Fruit fly (Drosophila melanogaster) whole organism, prepupa: ENCODE data around the gene CG9427.

Experiments
- CG10631 ChIP-seq: fragments of 200-800 bp; sonication (Bioruptor generic); optimal IDR thresholded peaks from 2 replicates; lab custom pipeline; 2016; ENCODE audit warnings: missing biosample characterization, missing genetic modification characterization
- CG10669 ChIP-seq: fragments of 200-800 bp; sonication (Bioruptor generic); optimal IDR thresholded peaks from 3 replicates; lab custom pipeline; 2018; ENCODE audit warnings: missing biosample characterization, mild to moderate bottlenecking, missing genetic modification characterization, moderate library complexity
- CG11294 ChIP-seq: fragments of 200-800 bp; sonication (Bioruptor generic); IDR thresholded peaks from 2 replicates; pipeline ENCODE4 v1.3.6; 2022; ENCODE audit warnings: missing biosample characterization, missing genetic modification characterization
- CG11762 ChIP-seq: fragments of 200-800 bp; sonication (Bioruptor generic); optimal IDR thresholded peaks from 3 replicates; lab custom pipeline; 2016; ENCODE audit warnings: missing biosample characterization, missing genetic modification characterization; ENCODE audit not compliant: insufficient read depth
- CG11902 ChIP-seq: fragments of 200-800 bp; sonication (Bioruptor generic); optimal IDR thresholded peaks from 3 replicates; lab custom pipeline; 2016; ENCODE audit warnings: missing biosample characterization, missing genetic modification characterization
- CG15336 ChIP-seq: fragments of 200-800 bp; sonication (Bioruptor generic); IDR thresholded peaks from 2 replicates; pipeline ENCODE4 v1.3.6; 2022; ENCODE audit warnings: missing biosample characterization, missing genetic modification characterization
- CG1621 ChIP-seq: fragments of 200-800 bp; sonication (Bioruptor generic); optimal IDR thresholded peaks from 3 replicates; lab custom pipeline; 2018; ENCODE audit warnings: missing biosample characterization, mild to moderate bottlenecking, missing genetic modification characterization
- CG16779 ChIP-seq: fragments of 200-800 bp; sonication (Bioruptor generic); optimal IDR thresholded peaks from 3 replicates; lab custom pipeline; 2017; ENCODE audit warnings: missing biosample characterization, mild to moderate bottlenecking, missing genetic modification characterization
- CG3032 ChIP-seq: fragments of 200-800 bp; optimal IDR thresholded peaks from 2 replicates; lab custom pipeline; 2019; ENCODE audit warnings: missing biosample characterization, mild to moderate bottlenecking, missing genetic modification characterization, moderate library complexity
- CG31627 ChIP-seq: fragments of 200-800 bp; sonication (Bioruptor generic); optimal IDR thresholded peaks from 3 replicates; lab custom pipeline; 2016; ENCODE audit warnings: missing biosample characterization, missing genetic modification characterization
- CG32006 ChIP-seq: fragments of 200-800 bp; sonication (Bioruptor generic); optimal IDR thresholded peaks from 3 replicates; lab custom pipeline; 2017; ENCODE audit warnings: missing biosample characterization, mild to moderate bottlenecking, missing genetic modification characterization
- CG34406 ChIP-seq: fragments of 200-800 bp; sonication (Bioruptor generic); optimal IDR thresholded peaks from 3 replicates; lab custom pipeline; 2016; ENCODE audit warnings: missing biosample characterization, missing genetic modification characterization
- CG3919 ChIP-seq: fragments of 200-800 bp; sonication (Bioruptor generic); optimal IDR thresholded peaks from 3 replicates; lab custom pipeline; 2016; ENCODE audit warnings: missing biosample characterization, missing genetic modification characterization
- CG4318 ChIP-seq: fragments of 200-800 bp; sonication (Bioruptor generic); optimal IDR thresholded peaks from 3 replicates; lab custom pipeline; 2017; ENCODE audit warnings: missing biosample characterization, mild to moderate bottlenecking, missing genetic modification characterization
- CG6163 ChIP-seq: fragments of 200-800 bp; sonication (Bioruptor generic); IDR thresholded peaks from 3 replicates; pipeline ENCODE4 v1.3.6; 2022; ENCODE audit warnings: missing biosample characterization, missing genetic modification characterization
- CG6276 ChIP-seq: fragments of 200-800 bp; sonication (Bioruptor generic); optimal IDR thresholded peaks from 2 replicates; lab custom pipeline; 2017; ENCODE audit warnings: missing biosample characterization, mild to moderate bottlenecking, missing genetic modification characterization
- CG6792 ChIP-seq: fragments of 200-800 bp; sonication (Bioruptor generic); optimal IDR thresholded peaks from 3 replicates; lab custom pipeline; 2016; ENCODE audit warnings: missing biosample characterization, missing genetic modification characterization
- CG6808 ChIP-seq: fragments of 200-800 bp; sonication (Bioruptor generic); optimal IDR thresholded peaks from 3 replicates; lab custom pipeline; 2017; ENCODE audit warnings: missing biosample characterization, missing genetic modification characterization, mild to moderate bottlenecking, moderate library complexity, missing genetic modification reagents
- CG6854 ChIP-seq: fragments of 200-800 bp; sonication (Bioruptor generic); optimal IDR thresholded peaks from 2 replicates; lab custom pipeline; 2017; ENCODE audit warnings: missing biosample characterization, mild to moderate bottlenecking, missing genetic modification characterization
- CG7368 ChIP-seq: fragments of 200-800 bp; sonication (Bioruptor generic); optimal IDR thresholded peaks from 3 replicates; lab custom pipeline; 2016; ENCODE audit warnings: missing biosample characterization, missing genetic modification characterization
- CG8119 ChIP-seq: fragments of 200-800 bp; sonication (Bioruptor generic); IDR thresholded peaks from 3 replicates; pipeline ENCODE4 v1.3.6; 2022; ENCODE audit warnings: missing biosample characterization, missing genetic modification characterization
- CG8319 ChIP-seq: fragments of 200-800 bp; sonication (Bioruptor generic); optimal IDR thresholded peaks from 3 replicates; lab custom pipeline; 2016; ENCODE audit warnings: missing biosample characterization, missing genetic modification characterization
- CG8632 ChIP-seq: fragments of 200-800 bp; sonication (Bioruptor generic); optimal IDR thresholded peaks from 3 replicates; lab custom pipeline; 2016; ENCODE audit warnings: missing biosample characterization, missing genetic modification characterization
- CG9139 ChIP-seq: fragments of 200-800 bp; sonication (Bioruptor generic); optimal IDR thresholded peaks from 3 replicates; lab custom pipeline; 2017; ENCODE audit warnings: missing biosample characterization, mild to moderate bottlenecking, missing genetic modification characterization
- Eip78C ChIP-seq: fragments of 200-800 bp; sonication (Bioruptor generic); peaks from one replicate; lab custom pipeline; 2016; ENCODE audit warnings: missing biosample characterization, missing genetic modification characterization
- Eip93F ChIP-seq: fragments of 200-800 bp; sonication (Bioruptor generic); optimal IDR thresholded peaks from 2 replicates; lab custom pipeline; 2016; ENCODE audit warnings: missing biosample characterization, mild to moderate bottlenecking, missing genetic modification characterization
- Ets21C ChIP-seq: fragments of 200-800 bp; sonication (Bioruptor generic); optimal IDR thresholded peaks from 3 replicates; lab custom pipeline; 2016; ENCODE audit warnings: missing biosample characterization, missing genetic modification characterization
- Ets96B ChIP-seq: fragments of 200-800 bp; optimal IDR thresholded peaks from 2 replicates; lab custom pipeline; 2019; ENCODE audit warnings: missing biosample characterization, mild to moderate bottlenecking, missing genetic modification characterization, moderate library complexity
- Gug ChIP-seq: fragments of 200-800 bp; sonication (Bioruptor generic); IDR thresholded peaks from 2 replicates; pipeline ENCODE4 v1.3.6; 2022; ENCODE audit warnings: missing biosample characterization, missing genetic modification characterization
- Hr38 ChIP-seq: sonication (Bioruptor generic); optimal IDR thresholded peaks from 2 replicates; lab custom pipeline; 2016; ENCODE audit warnings: missing biosample characterization, missing genetic modification characterization
- Hr39 ChIP-seq: fragments of 200-800 bp; sonication (Bioruptor generic); optimal IDR thresholded peaks from 2 replicates; lab custom pipeline; 2016; ENCODE audit warnings: missing biosample characterization, missing genetic modification characterization
- Hr4 ChIP-seq: fragments of 200-800 bp; sonication (Bioruptor generic); optimal IDR thresholded peaks from 3 replicates; lab custom pipeline; 2016; ENCODE audit warnings: missing biosample characterization, missing genetic modification characterization
- Lpt ChIP-seq: fragments of 200-800 bp; sonication (Bioruptor generic); optimal IDR thresholded peaks from 3 replicates; lab custom pipeline; 2016; ENCODE audit warnings: missing biosample characterization, missing genetic modification characterization
- Met ChIP-seq: fragments of 200-800 bp; sonication (Bioruptor generic); optimal IDR thresholded peaks from 3 replicates; lab custom pipeline; 2016; ENCODE audit warnings: missing biosample characterization, missing genetic modification characterization
- OdsH ChIP-seq: fragments of 200-800 bp; sonication (Bioruptor generic); optimal IDR thresholded peaks from 3 replicates; lab custom pipeline; 2016; ENCODE audit warnings: missing biosample characterization, missing genetic modification characterization
- Smox ChIP-seq: fragments of 200-800 bp; sonication (Bioruptor generic); optimal IDR thresholded peaks from 3 replicates; lab custom pipeline; 2016; ENCODE audit warnings: missing biosample characterization, missing genetic modification characterization
- Sox102F ChIP-seq: fragments of 200-800 bp; sonication (Bioruptor generic); optimal IDR thresholded peaks from 2 replicates; lab custom pipeline; 2016; ENCODE audit warnings: missing biosample characterization, mild to moderate bottlenecking, missing genetic modification characterization
- Sox15 ChIP-seq: fragments of 200-800 bp; sonication (Bioruptor generic); optimal IDR thresholded peaks from 3 replicates; lab custom pipeline; 2016; ENCODE audit warnings: missing biosample characterization, missing genetic modification characterization
- achi ChIP-seq: fragments of 200-800 bp; sonication (Bioruptor generic); optimal IDR thresholded peaks from 3 replicates; lab custom pipeline; 2016; ENCODE audit warnings: missing biosample characterization, missing genetic modification characterization
- acj6 ChIP-seq: fragments of 200-800 bp; sonication (Bioruptor generic); optimal IDR thresholded peaks from 3 replicates; lab custom pipeline; 2016; ENCODE audit warnings: missing biosample characterization, missing genetic modification characterization
- dac ChIP-seq: fragments of 200-800 bp; sonication (Bioruptor generic); optimal IDR thresholded peaks from 2 replicates; lab custom pipeline; 2017; ENCODE audit warnings: missing biosample characterization, mild to moderate bottlenecking, missing genetic modification characterization
- dsx ChIP-seq: fragments of 200-800 bp; optimal IDR thresholded peaks from 3 replicates; lab custom pipeline; 2019; ENCODE audit warnings: missing biosample characterization, mild to moderate bottlenecking, missing genetic modification characterization, moderate library complexity; ENCODE audit not compliant: poor library complexity, severe bottlenecking
- eg ChIP-seq: fragments of 200-800 bp; sonication (Bioruptor generic); IDR thresholded peaks from 3 replicates; pipeline ENCODE4 v1.3.6; 2022; ENCODE audit warnings: missing biosample characterization, missing genetic modification characterization
- fd59A ChIP-seq: fragments of 200-800 bp; sonication (Bioruptor generic); optimal IDR thresholded peaks from 2 replicates; lab custom pipeline; 2017; ENCODE audit warnings: missing biosample characterization, mild to moderate bottlenecking, missing genetic modification characterization, missing genetic modification reagents
- fd85E ChIP-seq: fragments of 200-800 bp; sonication (Bioruptor generic); optimal IDR thresholded peaks from 3 replicates; lab custom pipeline; 2016; ENCODE audit warnings: missing biosample characterization, missing genetic modification characterization
- lz ChIP-seq: fragments of 200-800 bp; sonication (Bioruptor generic); optimal IDR thresholded peaks from 3 replicates; lab custom pipeline; 2016; ENCODE audit warnings: missing biosample characterization, missing genetic modification characterization
- net ChIP-seq: fragments of 200-800 bp; sonication (Bioruptor generic); optimal IDR thresholded peaks from 3 replicates; lab custom pipeline; 2016; ENCODE audit warnings: missing biosample characterization, missing genetic modification characterization
- pdm3 ChIP-seq: fragments of 200-800 bp; sonication (Bioruptor generic); optimal IDR thresholded peaks from 3 replicates; lab custom pipeline; 2016; ENCODE audit warnings: missing biosample characterization, missing genetic modification characterization
- spab ChIP-seq: fragments of 200-800 bp; sonication (Bioruptor generic); optimal IDR thresholded peaks from 2 replicates; lab custom pipeline; 2017; ENCODE audit warnings: missing biosample characterization, mild to moderate bottlenecking, missing genetic modification characterization, missing genetic modification reagents
- ss ChIP-seq, 2 experiments: fragments of 200-800 bp; sonication (Bioruptor generic); optimal IDR thresholded peaks; 2 replicates in 1 of 2; 3 replicates in 1 of 2; lab custom pipeline; 2017 to 2018; ENCODE audit warnings: mild to moderate bottlenecking in 2 of 2, missing biosample characterization in 2 of 2, missing genetic modification characterization in 2 of 2, moderate library complexity in 1 of 2
- topi ChIP-seq: fragments of 200-800 bp; sonication (Bioruptor generic); optimal IDR thresholded peaks from 3 replicates; lab custom pipeline; 2016; ENCODE audit warnings: missing biosample characterization, missing genetic modification characterization
- vri ChIP-seq: fragments of 200-800 bp; sonication (Bioruptor generic); optimal IDR thresholded peaks from 3 replicates; lab custom pipeline; 2016; ENCODE audit warnings: missing biosample characterization, mild to moderate bottlenecking, missing genetic modification characterization

Gene CG9427

DNA sequence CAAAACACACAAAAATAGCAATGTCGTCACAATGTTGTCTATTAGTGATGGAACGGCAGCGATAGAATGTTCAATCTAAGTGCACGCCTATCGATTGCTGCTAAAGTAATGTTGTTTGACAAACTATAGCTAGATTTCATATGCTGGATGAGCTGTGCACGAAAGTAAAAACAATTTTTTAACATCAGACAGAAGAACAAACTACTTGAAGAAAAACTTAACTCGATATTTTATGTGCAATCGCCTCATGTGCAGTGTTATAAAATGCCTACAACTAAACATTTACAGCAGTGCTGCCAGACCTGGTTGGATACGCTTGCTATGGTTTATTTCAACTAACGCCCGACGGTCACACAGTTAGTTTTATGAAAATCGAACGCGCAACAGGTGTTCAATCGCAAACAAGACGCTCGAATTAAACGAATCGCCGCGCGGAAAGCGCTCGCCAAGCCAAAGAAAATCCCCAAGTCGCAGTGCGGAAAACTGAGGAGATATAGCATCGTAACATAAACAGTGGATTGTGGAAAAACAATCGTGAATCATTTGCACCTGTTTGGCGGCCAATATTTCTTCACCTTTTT lies 35.7 kb downstream of the CG9427 start, which contains the start of the genes bocks and CG8312:
Gene bocks (minus strand): TSS at position 51 of the 581 bp plus-strand sequence.
Gene CG8312 (plus strand): TSS at position 358 of the 581 bp plus-strand sequence.
- TF ChIP-seq CG15336 (GFP tag; lab: Robert Waterston, UW) (no peak), CG10669 (GFP tag; lab: Kevin White, UChicago) (no peak), CG6792 (GFP tag; lab: Kevin White, UChicago) (peak; percentile 16), CG16779 (tag; lab: Kevin White, UChicago) (no peak), CG11762 (GFP tag; lab: Kevin White, UChicago) (no peak), fd85E (GFP tag; lab: Kevin White, UChicago) (no peak), Gug (GFP tag; lab: Robert Waterston, UW) (no peak), Sox15 (GFP tag; lab: Kevin White, UChicago) (no peak), dac (GFP tag; lab: Kevin White, UChicago) (no peak), CG10631 (GFP tag; lab: Kevin White, UChicago) (peak; percentile 24), Ets96B (tag; lab: Kevin White, UChicago) (no peak), lz (GFP tag; lab: Kevin White, UChicago) (peak; percentile 30), CG6854 (peak; percentile 50), vri (peak; percentile 34), Smox (no peak), CG8119 (no peak), CG11902 (GFP tag; lab: Kevin White, UChicago) (no peak), achi (no peak), CG7368 (GFP tag; lab: Kevin White, UChicago) (no peak), eg (GFP tag; lab: Robert Waterston, UW) (no peak), Eip78C (no peak), CG6276 (GFP tag; lab: Kevin White, UChicago) (no peak), Eip93F (GFP tag; lab: Kevin White, UChicago) (no peak), Sox102F (GFP tag; lab: Kevin White, UChicago) (no peak), Hr39 (GFP tag; lab: Kevin White, UChicago) (peak; percentile 17), ss (GFP tag; optimal IDR thresholded peaks at IDR 0.05; lab: Kevin White, UChicago) (peak in 1 of 2 experiments; percentile 14), Lpt (GFP tag; lab: Kevin White, UChicago) (no peak), Ets21C (GFP tag; lab: Kevin White, UChicago) (no peak), Met (GFP tag; lab: Kevin White, UChicago) (no peak), Hr38 (GFP tag; lab: Kevin White, UChicago) (no peak), fd59A (GFP tag; lab: Kevin White, UChicago) (no peak), OdsH (GFP tag; lab: Kevin White, UChicago) (no peak), CG3919 (peak; percentile 27), CG4318 (GFP tag; lab: Kevin White, UChicago) (no peak), CG31627 (GFP tag; lab: Kevin White, UChicago) (peak; percentile 52), CG32006 (no peak), CG8632 (GFP tag; lab: Kevin White, UChicago) (no peak), net (peak; percentile 10), CG11294 (no peak), spab (GFP tag; lab: Kevin White, UChicago) (no peak), CG34406 (GFP tag; lab: Kevin White, UChicago) (no peak), CG8319 (GFP tag; lab: Kevin White, UChicago) (no peak), CG6163 (GFP tag; lab: Robert Waterston, UW) (no peak), CG6808 (GFP tag; lab: Kevin White, UChicago) (no peak), topi (GFP tag; lab: Kevin White, UChicago) (peak; percentile 44), CG3032 (tag; lab: Kevin White, UChicago) (no peak), acj6 (GFP tag; lab: Kevin White, UChicago) (no peak), dsx (GFP tag; lab: Kevin White, UChicago) (peak; percentile 96), Hr4 (GFP tag; lab: Kevin White, UChicago) (no peak), CG9139 (GFP tag; lab: Kevin White, UChicago) (no peak), pdm3 (GFP tag; lab: Kevin White, UChicago) (peak; percentile 35), CG1621 (no peak)
